Worm (Caenorhabditis elegans) whole organism, L4 larva: ENCODE results near the gene T01C1.4.

ENCODE experiments used
- Y105C5A.15 ChIP-seq: fragments of 200-800 bp; sonication (Bioruptor generic); IDR thresholded peaks from 2 replicates; pipeline ENCODE4 v1.3.6; 2022; ENCODE audit warnings: missing genetic modification characterization, missing compliant biosample characterization
- lin-15B ChIP-seq: fragments of 150-350 bp; sonication (generic microtip); optimal IDR thresholded peaks from 3 replicates; lab custom pipeline; 2014; ENCODE audit warnings: missing biosample characterization, missing genetic modification characterization
- nhr-28 ChIP-seq: fragments of 150-350 bp; optimal IDR thresholded peaks from 2 replicates; lab custom pipeline; 2014; ENCODE audit warnings: missing biosample characterization, missing genetic modification characterization
- nhr-76 ChIP-seq: fragments of 150-350 bp; optimal IDR thresholded peaks from 2 replicates; lab custom pipeline; 2014; ENCODE audit warnings: missing biosample characterization, missing genetic modification characterization
- pqm-1 ChIP-seq: sonication (generic microtip); optimal IDR thresholded peaks from 2 replicates; lab custom pipeline; 2017; ENCODE audit warnings: missing biosample characterization, missing genetic modification characterization
- snpc-4 ChIP-seq: fragments of 150-350 bp; optimal IDR thresholded peaks from 2 replicates; lab custom pipeline; 2014; ENCODE audit warnings: missing biosample characterization, missing genetic modification characterization
- unc-62 ChIP-seq, 3 experiments: fragments of 150-350 bp in 1 of 3; sonication (generic microtip); optimal IDR thresholded peaks in 2 of 3; peaks in 1 of 3; 1 replicate in 1 of 3; 2 replicates in 2 of 3; lab custom pipeline; 2014 to 2017; ENCODE audit warnings: missing biosample characterization in 3 of 3, missing genetic modification characterization in 3 of 3, missing genetic modification reagents in 3 of 3, missing genotype in 1 of 3

DNA sequence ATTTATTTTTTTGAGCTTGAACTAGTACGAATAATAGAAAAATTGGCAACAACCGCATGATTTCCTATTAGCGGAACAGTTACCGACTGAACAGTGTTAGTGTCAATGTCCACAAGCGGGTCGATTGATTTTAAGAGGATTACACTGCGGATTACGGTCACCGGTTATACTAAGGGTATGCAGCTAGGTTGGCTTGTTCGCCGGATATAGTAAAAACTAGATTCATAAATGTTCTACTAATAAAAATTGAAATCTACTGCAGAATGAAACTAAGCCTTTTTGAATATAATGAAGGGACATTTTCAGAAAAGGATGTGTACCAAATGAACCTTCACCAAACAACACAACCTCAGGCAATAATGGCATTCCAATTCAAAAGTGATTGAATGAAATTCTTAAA is 40.7 kb upstream of the T01C1.4 start, which contains the start of gene R07A4.4:
- no peak for TF ChIP-seq snpc-4 (tag; lab: Kevin White, UChicago)
- TF ChIP-seq nhr-76 = no peak
- TF ChIP-seq unc-62 (GFP tag; optimal IDR thresholded peaks at IDR 0.05 in 1 of 2; lab: Kevin White, UChicago) = no peak
- TF ChIP-seq unc-62 (tag; optimal IDR thresholded peaks at IDR 0.05; lab: Kevin White, UChicago) = no peak
- no peak for TF ChIP-seq Y105C5A.15
- TF ChIP-seq pqm-1 = no peak
- TF ChIP-seq lin-15B (tag; lab: Kevin White, UChicago) = no peak
- no peak for TF ChIP-seq nhr-28 (tag; lab: Kevin White, UChicago)
